Worm (Caenorhabditis elegans): Measurements from ENCODE around the gene ifta-1.

- TF ChIP-seq ama-1 (optimal IDR thresholded peaks at IDR 0.05) = no peak
- TF ChIP-seq B0310.2 (tag; optimal IDR thresholded peaks at IDR 0.05) = no peak
- TF ChIP-seq tbx-11 (GFP tag; IDR thresholded peaks at IDR 0.05) = no peak
- no peak for TF ChIP-seq hnd-1 (tag; optimal IDR thresholded peaks at IDR 0.05)
- no peak for TF ChIP-seq ceh-13 (GFP tag; optimal IDR thresholded peaks at IDR 0.05)
- no peak for TF ChIP-seq pes-1 (GFP tag; IDR thresholded peaks at IDR 0.05)
- no peak for TF ChIP-seq aly-1 (tag; optimal IDR thresholded peaks at IDR 0.05)
- TF ChIP-seq F13C5.2 (tag; optimal IDR thresholded peaks at IDR 0.05) = no peak
- TF ChIP-seq hmbx-1 (tag; optimal IDR thresholded peaks at IDR 0.05) = no peak
- TF ChIP-seq hmg-4 (GFP tag; optimal IDR thresholded peaks at IDR 0.05) = no peak
- no peak for TF ChIP-seq scrt-1 (GFP tag; IDR thresholded peaks at IDR 0.05)
Measured at ce11 chrX:5565478-5565877, 12.9 kb upstream of the ifta-1 start.
